Worm (Caenorhabditis elegans): ENCODE measurements around the gene T24H7.2.
A peak's percentile ranks its signal among the peaks of the same experiment; 100 is the strongest.

T24H7.2 gene

ce11 chrII:6290047-6290582 is 43.0 kb downstream of the T24H7.2 start, which contains the start of gene upb-1:
Gene upb-1 (minus strand): TSS chrII:6290097.
- TF ChIP-seq nhr-237 (tag; optimal IDR thresholded peaks at IDR 0.05) (no peak), snpc-4 (tag; optimal IDR thresholded peaks at IDR 0.05) (no peak), blmp-1 (tag; optimal IDR thresholded peaks at IDR 0.05; ENCODE audit: insufficient read depth) (peak; percentile 23), ztf-1 (GFP tag; conservative IDR thresholded peaks at IDR 0.05) (no peak), nhr-129 (tag; optimal IDR thresholded peaks at IDR 0.05) (peak; percentile 53), sma-9 (GFP tag; optimal IDR thresholded peaks at IDR 0.05) (peak; percentile 63), sma-9 (tag; optimal IDR thresholded peaks at IDR 0.05) (no peak), F13H6.1 (tag; optimal IDR thresholded peaks at IDR 0.05) (peak; percentile 63), fos-1 (tag; optimal IDR thresholded peaks at IDR 0.05) (peak; percentile 41), ama-1 (optimal IDR thresholded peaks at IDR 0.05) (no peak), C34F6.9 (tag; optimal IDR thresholded peaks at IDR 0.05) (peak; percentile 47), unc-62 (GFP tag; optimal IDR thresholded peaks at IDR 0.05) (no peak), lin-13 (GFP tag; optimal IDR thresholded peaks at IDR 0.05) (no peak), elt-3 (tag; optimal IDR thresholded peaks at IDR 0.05) (no peak), ceh-16 (tag; optimal IDR thresholded peaks at IDR 0.05) (no peak), nhr-12 (tag; optimal IDR thresholded peaks at IDR 0.05) (no peak), lsy-2 (tag; optimal IDR thresholded peaks at IDR 0.05) (peak in 1 of 2 experiments; percentile 52), zag-1 (tag; optimal IDR thresholded peaks at IDR 0.05) (no peak), nhr-6 (tag; optimal IDR thresholded peaks at IDR 0.05) (no peak), dmd-4 (tag; optimal IDR thresholded peaks at IDR 0.05) (no peak)

- TF ChIP-seq lin-13 (GFP tag; optimal IDR thresholded peaks at IDR 0.05) (no peak), nhr-11 (tag; optimal IDR thresholded peaks at IDR 0.05) (no peak), nhr-21 (tag; optimal IDR thresholded peaks at IDR 0.05) (no peak), gmeb-1 (tag; optimal IDR thresholded peaks at IDR 0.05) (no peak), dmd-4 (tag; optimal IDR thresholded peaks at IDR 0.05) (no peak), lin-11 (tag; optimal IDR thresholded peaks at IDR 0.05) (no peak), elt-3 (tag; optimal IDR thresholded peaks at IDR 0.05) (no peak), skn-1 (tag; optimal IDR thresholded peaks at IDR 0.05) (no peak), unc-62 (GFP tag; optimal IDR thresholded peaks at IDR 0.05) (no peak), mbf-1 (tag; optimal IDR thresholded peaks at IDR 0.05) (no peak)
Observed at ce11 chrII:6292527-6292926, 45.4 kb downstream of the T24H7.2 start, which contains the start of gene nyn-3. Gene nyn-3 (minus strand): TSS chrII:6292627.

ce11 chrII:6294261-6294660 is 47.1 kb downstream of the T24H7.2 start, which contains the start of gene mps-1:
Gene mps-1 (minus strand): TSS chrII:6294361.
- TF ChIP-seq R02D3.7 (tag; optimal IDR thresholded peaks at IDR 0.05) (no peak), nhr-237 (tag; optimal IDR thresholded peaks at IDR 0.05) (no peak), nhr-25 (tag; optimal IDR thresholded peaks at IDR 0.05) (no peak), unc-62 (GFP tag; optimal IDR thresholded peaks at IDR 0.05) (no peak), dmd-4 (tag; optimal IDR thresholded peaks at IDR 0.05) (no peak), unc-55 (GFP tag; optimal IDR thresholded peaks at IDR 0.05) (no peak), lin-11 (tag; optimal IDR thresholded peaks at IDR 0.05) (no peak), nhr-77 (tag; optimal IDR thresholded peaks at IDR 0.05) (no peak), peb-1 (tag; optimal IDR thresholded peaks at IDR 0.05) (no peak), snpc-4 (tag; optimal IDR thresholded peaks at IDR 0.05) (no peak), ceh-82 (tag; optimal IDR thresholded peaks at IDR 0.05) (no peak), unc-39 (tag; optimal IDR thresholded peaks at IDR 0.05) (no peak), mab-5 (tag; optimal IDR thresholded peaks at IDR 0.05) (no peak), nhr-23 (tag; optimal IDR thresholded peaks at IDR 0.05) (no peak), egl-27 (tag; optimal IDR thresholded peaks at IDR 0.05) (no peak), lsy-2 (tag; optimal IDR thresholded peaks at IDR 0.05) (no peak), sma-9 (GFP tag; optimal IDR thresholded peaks at IDR 0.05) (no peak), sma-9 (tag; optimal IDR thresholded peaks at IDR 0.05) (no peak), fos-1 (tag; optimal IDR thresholded peaks at IDR 0.05) (no peak), sma-3 (GFP tag; optimal IDR thresholded peaks at IDR 0.05) (no peak), zag-1 (tag; optimal IDR thresholded peaks at IDR 0.05) (no peak)
